Worm (Caenorhabditis elegans) whole organism, midembryonic: ENCODE results near the gene F54D5.5.

ENCODE experiments used
- T22C8.4 ChIP-seq: fragments of 200-800 bp; sonication (Bioruptor generic); IDR thresholded peaks from 2 replicates; pipeline ENCODE4 v1.3.6; 2022; ENCODE audit warnings: missing genetic modification characterization, missing compliant biosample characterization
- cog-1 ChIP-seq: sonication (generic microtip); optimal IDR thresholded peaks from 2 replicates; lab custom pipeline; 2016; ENCODE audit warnings: missing genetic modification characterization, missing compliant biosample characterization
- med-1 ChIP-seq: sonication (generic microtip); optimal IDR thresholded peaks from 2 replicates; lab custom pipeline; 2017; ENCODE audit warnings: missing genetic modification characterization, mild to moderate bottlenecking, missing compliant biosample characterization, antibody characterized with exemption, missing genetic modification reagents; ENCODE audit not compliant: insufficient read depth
- ref-1 ChIP-seq: fragments of 200-800 bp; sonication (Bioruptor generic); conservative IDR thresholded peaks from 2 replicates; pipeline ENCODE4 v1.3.6; 2022; ENCODE audit warnings: missing genetic modification reagents, missing genetic modification characterization, missing compliant biosample characterization
- tab-1 ChIP-seq: fragments of 200-800 bp; sonication (Bioruptor generic); IDR thresholded peaks from 2 replicates; pipeline ENCODE4 v1.3.6; 2022; ENCODE audit warnings: missing genetic modification characterization, missing compliant biosample characterization

DNA sequence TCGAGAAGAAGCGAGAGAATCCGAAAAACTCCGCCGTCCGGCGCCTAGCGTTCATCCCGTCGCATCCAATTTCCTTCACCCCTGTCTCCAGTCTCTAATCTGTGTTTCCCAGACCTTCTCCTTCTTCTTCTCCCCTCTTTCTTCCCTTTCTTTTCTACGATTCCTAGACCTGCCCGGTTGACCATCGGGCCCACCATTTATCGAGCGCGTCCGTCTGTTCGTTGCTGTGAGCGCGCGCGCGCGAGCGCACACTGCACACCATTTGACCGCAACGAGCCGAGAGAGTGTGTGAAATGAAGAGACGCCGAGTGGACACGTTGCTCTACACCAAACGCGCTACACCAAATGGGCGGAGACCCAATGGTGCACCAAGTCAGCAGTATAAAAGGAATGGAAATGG, 29.7 kb downstream of the F54D5.5 start:
- no peak for TF ChIP-seq tab-1 (GFP tag; lab: Robert Waterston, UW)
- TF ChIP-seq med-1 (GFP tag; lab: Kevin White, UChicago) = no peak
- no peak for TF ChIP-seq ref-1 (GFP tag; lab: Robert Waterston, UW)
- TF ChIP-seq T22C8.4 (GFP tag; lab: Robert Waterston, UW) = no peak
- no peak for TF ChIP-seq cog-1 (tag; lab: Kevin White, UChicago)
